Worm (Caenorhabditis elegans) whole organism, L2 larva: Measurements from ENCODE around the gene nlp-48.

Source experiments
- C34F6.9 ChIP-seq: fragments of 150-350 bp; optimal IDR thresholded peaks from 2 replicates; lab custom pipeline; 2014; ENCODE audit warnings: missing biosample characterization, missing genetic modification characterization
- F13H6.1 ChIP-seq: sonication (generic microtip); optimal IDR thresholded peaks from 2 replicates; lab custom pipeline; 2016; ENCODE audit warnings: missing genetic modification characterization, missing compliant biosample characterization
- R02D3.7 ChIP-seq: fragments of 150-350 bp; optimal IDR thresholded peaks from 2 replicates; lab custom pipeline; 2014; ENCODE audit warnings: missing biosample characterization, missing genetic modification characterization
- Y55F3AM.14 ChIP-seq: fragments of 200-800 bp; sonication (Bioruptor generic); optimal IDR thresholded peaks from 2 replicates; lab custom pipeline; 2018; ENCODE audit warnings: mild to moderate bottlenecking, missing genetic modification characterization, missing compliant biosample characterization
- ZK546.5 ChIP-seq: sonication (generic microtip); optimal IDR thresholded peaks from 2 replicates; lab custom pipeline; 2017; ENCODE audit warnings: missing biosample characterization, missing genetic modification characterization
- alr-1 ChIP-seq: fragments of 150-350 bp; optimal IDR thresholded peaks from 2 replicates; lab custom pipeline; 2014; ENCODE audit warnings: missing biosample characterization, missing genetic modification characterization
- aly-2 ChIP-seq: fragments of 150-350 bp; optimal IDR thresholded peaks from 2 replicates; lab custom pipeline; 2014; ENCODE audit warnings: missing biosample characterization, missing genetic modification characterization
- ama-1 ChIP-seq: fragments of 150-350 bp; optimal IDR thresholded peaks from 2 replicates; lab custom pipeline; 2018; ENCODE audit warnings: inconsistent platforms
- ceh-82 ChIP-seq: fragments of 150-350 bp; optimal IDR thresholded peaks from 2 replicates; lab custom pipeline; 2014; ENCODE audit warnings: missing biosample characterization, missing genetic modification characterization
- crh-2 ChIP-seq: sonication (generic microtip); optimal IDR thresholded peaks from 2 replicates; lab custom pipeline; 2017; ENCODE audit warnings: missing biosample characterization, missing genetic modification characterization
- dmd-4 ChIP-seq: sonication (generic microtip); optimal IDR thresholded peaks from 2 replicates; lab custom pipeline; 2017; ENCODE audit warnings: missing biosample characterization, missing genetic modification characterization
- elt-3 ChIP-seq: sonication (generic microtip); optimal IDR thresholded peaks from 2 replicates; lab custom pipeline; 2017; ENCODE audit warnings: missing biosample characterization, missing genetic modification characterization
- fos-1 ChIP-seq: fragments of 150-350 bp; optimal IDR thresholded peaks from 2 replicates; lab custom pipeline; 2014; ENCODE audit warnings: missing biosample characterization, missing genetic modification characterization
- lin-13 ChIP-seq: fragments of 150-350 bp; optimal IDR thresholded peaks from 2 replicates; lab custom pipeline; 2014; ENCODE audit warnings: missing biosample characterization, missing genetic modification reagents, missing genetic modification characterization
- lin-39 ChIP-seq: fragments of 150-350 bp; optimal IDR thresholded peaks from 2 replicates; lab custom pipeline; 2014; ENCODE audit warnings: missing biosample characterization, missing genetic modification reagents, missing genetic modification characterization
- lsy-2 ChIP-seq, 2 experiments: fragments of 150-350 bp in 1 of 2; sonication (generic microtip) in 1 of 2; optimal IDR thresholded peaks; 2 replicates each; lab custom pipeline; 2014 to 2017; ENCODE audit warnings: missing biosample characterization in 2 of 2, missing genetic modification characterization in 2 of 2
- mab-5 ChIP-seq: fragments of 150-350 bp; optimal IDR thresholded peaks from 2 replicates; lab custom pipeline; 2014; ENCODE audit warnings: missing biosample characterization, missing genetic modification characterization
- mbf-1 ChIP-seq: sonication (generic microtip); optimal IDR thresholded peaks from 2 replicates; lab custom pipeline; 2017; ENCODE audit warnings: missing biosample characterization, missing genetic modification characterization
- mdl-1 ChIP-seq, 2 experiments: fragments of 150-350 bp in 1 of 2; sonication (generic microtip) in 1 of 2; optimal IDR thresholded peaks; 2 replicates each; lab custom pipeline; 2017; ENCODE audit warnings: missing biosample characterization in 2 of 2, missing genetic modification characterization in 2 of 2
- nhr-10 ChIP-seq: sonication (generic microtip); optimal IDR thresholded peaks from 2 replicates; lab custom pipeline; 2017; ENCODE audit warnings: missing biosample characterization, missing genetic modification characterization
- nhr-11 ChIP-seq: fragments of 150-350 bp; optimal IDR thresholded peaks from 2 replicates; lab custom pipeline; 2014; ENCODE audit warnings: missing biosample characterization, missing genetic modification characterization
- nhr-12 ChIP-seq: fragments of 150-350 bp; optimal IDR thresholded peaks from 2 replicates; lab custom pipeline; 2014; ENCODE audit warnings: missing biosample characterization, missing genetic modification characterization
- nhr-21 ChIP-seq: fragments of 150-350 bp; optimal IDR thresholded peaks from 2 replicates; lab custom pipeline; 2014; ENCODE audit warnings: missing biosample characterization, missing genetic modification characterization
- nhr-23 ChIP-seq: fragments of 150-350 bp; optimal IDR thresholded peaks from 2 replicates; lab custom pipeline; 2014; ENCODE audit warnings: missing biosample characterization, missing genetic modification reagents, missing genetic modification characterization
- nhr-237 ChIP-seq: fragments of 150-350 bp; optimal IDR thresholded peaks from 2 replicates; lab custom pipeline; 2014; ENCODE audit warnings: missing biosample characterization, missing genetic modification characterization
- nhr-25 ChIP-seq: fragments of 150-350 bp; sonication (generic microtip); optimal IDR thresholded peaks from 3 replicates; lab custom pipeline; 2014; ENCODE audit warnings: missing biosample characterization, missing genetic modification characterization
- nhr-77 ChIP-seq: fragments of 150-350 bp; optimal IDR thresholded peaks from 2 replicates; lab custom pipeline; 2014; ENCODE audit warnings: missing biosample characterization, missing genetic modification characterization
- sem-4 ChIP-seq: fragments of 150-350 bp; optimal IDR thresholded peaks from 2 replicates; lab custom pipeline; 2014; ENCODE audit warnings: missing biosample characterization, missing genetic modification reagents, missing genetic modification characterization
- skn-1 ChIP-seq: sonication (generic microtip); optimal IDR thresholded peaks from 2 replicates; lab custom pipeline; 2017; ENCODE audit warnings: missing biosample characterization, missing genetic modification characterization
- sma-3 ChIP-seq: sonication (generic microtip); optimal IDR thresholded peaks from 2 replicates; lab custom pipeline; 2016; ENCODE audit warnings: missing genetic modification reagents, missing genetic modification characterization, missing compliant biosample characterization
- sma-9 ChIP-seq, 2 experiments: fragments of 150-350 bp in 1 of 2; sonication (generic microtip) in 1 of 2; optimal IDR thresholded peaks; 2 replicates each; lab custom pipeline; 2014 to 2016; ENCODE audit warnings: missing genetic modification characterization in 2 of 2, mild to moderate bottlenecking in 1 of 2, missing biosample characterization in 1 of 2, missing compliant biosample characterization in 1 of 2, missing genetic modification reagents in 1 of 2, moderate library complexity in 1 of 2
- unc-39 ChIP-seq: fragments of 150-350 bp; optimal IDR thresholded peaks from 2 replicates; lab custom pipeline; 2014; ENCODE audit warnings: missing biosample characterization, missing genetic modification characterization
- unc-62 ChIP-seq: fragments of 150-350 bp; optimal IDR thresholded peaks from 2 replicates; lab custom pipeline; 2014; ENCODE audit warnings: missing biosample characterization, missing genetic modification reagents, missing genetic modification characterization
- zag-1 ChIP-seq: fragments of 150-350 bp; optimal IDR thresholded peaks from 2 replicates; lab custom pipeline; 2014; ENCODE audit warnings: missing biosample characterization, missing genetic modification characterization
- ztf-11 ChIP-seq: sonication (generic microtip); optimal IDR thresholded peaks from 2 replicates; lab custom pipeline; 2017; ENCODE audit warnings: missing biosample characterization, missing genetic modification characterization
- ztf-4 ChIP-seq: fragments of 150-350 bp; optimal IDR thresholded peaks from 2 replicates; lab custom pipeline; 2014; ENCODE audit warnings: missing biosample characterization, missing genetic modification characterization

The nlp-48 gene

DNA sequence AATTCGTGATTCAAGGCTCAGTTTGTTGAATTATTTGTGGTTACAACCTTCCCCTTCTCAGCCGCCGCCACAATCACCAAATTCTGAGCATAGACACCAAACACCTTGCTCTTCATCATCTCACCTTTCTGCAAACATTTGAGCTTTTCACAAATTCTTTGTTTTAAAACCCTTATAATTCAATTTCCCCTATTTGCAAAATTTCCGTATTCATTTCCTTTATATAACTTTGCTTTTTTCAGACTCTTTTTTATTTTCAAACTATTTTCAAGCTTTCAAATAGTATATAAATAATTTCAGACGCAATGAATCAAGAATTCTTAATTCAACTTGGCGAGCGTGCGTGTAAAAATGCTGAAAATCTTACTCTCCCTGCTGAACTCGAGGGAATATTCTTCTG lies 17.4 kb downstream of the nlp-48 start, which contains the start of gene tkr-1:
tkr-1 (plus strand) TSS at position 301 of the 400 bp plus-strand sequence.
- no peak for TF ChIP-seq R02D3.7 (tag; lab: Kevin White, UChicago)
- no peak for TF ChIP-seq unc-39
- TF ChIP-seq mdl-1 (tag; optimal IDR thresholded peaks at IDR 0.05; lab: Kevin White, UChicago) = no peak
- no peak for TF ChIP-seq fos-1
- no peak for TF ChIP-seq sma-3 (GFP tag; lab: Kevin White, UChicago)
- no peak for TF ChIP-seq elt-3 (tag; lab: Kevin White, UChicago)
- TF ChIP-seq crh-2 (tag; lab: Kevin White, UChicago) = no peak
- no peak for TF ChIP-seq F13H6.1 (tag; lab: Kevin White, UChicago)
- TF ChIP-seq nhr-25 = no peak
- no peak for TF ChIP-seq aly-2
- no peak for TF ChIP-seq nhr-10 (tag; lab: Kevin White, UChicago)

DNA sequence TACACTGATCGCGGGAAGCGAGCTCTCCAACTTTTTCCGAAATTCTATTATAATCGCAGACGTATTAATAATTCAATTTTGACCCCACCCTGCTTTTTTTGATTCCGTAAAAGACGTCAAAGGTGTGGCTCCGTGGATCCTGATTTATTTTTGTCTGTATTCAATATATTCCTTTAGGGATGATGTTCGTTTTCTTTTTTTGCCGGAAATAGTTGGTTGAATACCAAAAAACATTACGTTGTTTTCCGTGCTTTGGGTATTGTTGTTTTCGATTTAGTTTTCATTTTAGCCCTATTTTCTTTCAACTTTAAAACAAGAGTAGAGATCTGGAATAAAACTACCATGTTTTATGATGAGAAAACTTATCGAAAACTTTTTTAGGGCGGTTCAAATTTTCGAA lies 24.2 kb downstream of the nlp-48 start:
- TF ChIP-seq nhr-21 (tag; lab: Kevin White, UChicago) (no peak), sem-4 (tag; lab: Kevin White, UChicago) (no peak), ztf-4 (no peak), ztf-11 (tag; lab: Kevin White, UChicago) (no peak), nhr-23 (tag; lab: Kevin White, UChicago) (no peak), mab-5 (no peak), R02D3.7 (tag; lab: Kevin White, UChicago) (no peak), dmd-4 (tag; lab: Kevin White, UChicago) (no peak), nhr-12 (tag; lab: Kevin White, UChicago) (no peak), sma-9 (GFP tag; optimal IDR thresholded peaks at IDR 0.05; lab: Kevin White, UChicago) (no peak), sma-9 (tag; optimal IDR thresholded peaks at IDR 0.05; lab: Kevin White, UChicago) (no peak), unc-62 (GFP tag; lab: Kevin White, UChicago) (no peak), ama-1 (lab: Kevin White, UChicago) (no peak), crh-2 (tag; lab: Kevin White, UChicago) (no peak), nhr-11 (tag; lab: Kevin White, UChicago) (no peak), lin-13 (no peak), fos-1 (no peak)
- TF ChIP-seq, all 48 proteins: peak for 0

- TF ChIP-seq lin-13 (no peak), unc-39 (no peak), lsy-2 (tag; optimal IDR thresholded peaks at IDR 0.05; lab: Kevin White, UChicago) (no peak), alr-1 (tag; lab: Kevin White, UChicago) (no peak), skn-1 (tag; lab: Kevin White, UChicago) (no peak), F13H6.1 (tag; lab: Kevin White, UChicago) (no peak), lin-39 (tag; lab: Kevin White, UChicago) (no peak), ZK546.5 (no peak), sma-3 (GFP tag; lab: Kevin White, UChicago) (no peak), nhr-21 (tag; lab: Kevin White, UChicago) (no peak)
These were observed 27.2 kb downstream of the nlp-48 start for ce11 chrIII:9373779-9374178.

ce11 chrIII:9366971-9367370 lies 34.0 kb downstream of the nlp-48 start, which contains the start of gene crn-6:
crn-6 (plus strand) TSS chrIII:9367271.
- no peak for TF ChIP-seq crh-2 (tag; lab: Kevin White, UChicago)
- TF ChIP-seq ceh-82 = no peak
- TF ChIP-seq nhr-237 (tag; lab: Kevin White, UChicago) = no peak
- TF ChIP-seq nhr-23 (tag; lab: Kevin White, UChicago) = no peak
- TF ChIP-seq dmd-4 (tag; lab: Kevin White, UChicago) = no peak
- no peak for TF ChIP-seq sma-3 (GFP tag; lab: Kevin White, UChicago)
- TF ChIP-seq nhr-77 (tag; lab: Kevin White, UChicago) = no peak
- no peak for TF ChIP-seq mbf-1 (tag; lab: Kevin White, UChicago)
- TF ChIP-seq mab-5 = no peak
- no peak for TF ChIP-seq skn-1 (tag; lab: Kevin White, UChicago)
- no peak for TF ChIP-seq nhr-10 (tag; lab: Kevin White, UChicago)
- TF ChIP-seq lsy-2 (tag; optimal IDR thresholded peaks at IDR 0.05; lab: Kevin White, UChicago) = no peak

DNA sequence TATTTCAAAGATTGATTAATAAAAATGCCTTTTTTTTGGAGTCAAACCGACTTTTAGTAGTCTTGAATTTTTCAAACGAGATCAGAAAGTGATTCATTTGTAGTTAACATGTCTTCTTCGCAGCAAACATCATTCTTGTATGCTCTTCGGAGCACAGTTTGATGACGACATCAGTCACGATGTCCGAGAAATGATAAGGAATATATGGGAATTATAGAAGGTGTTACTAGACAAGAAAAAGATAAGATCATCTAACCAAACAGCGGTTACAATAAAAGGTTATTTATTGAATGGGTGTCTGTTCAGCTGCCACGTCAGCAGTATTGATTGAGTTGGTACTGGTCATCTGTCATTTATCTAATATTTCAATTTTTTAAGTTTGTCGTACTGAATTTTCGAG lies 34.6 kb downstream of the nlp-48 start:
- no peak for TF ChIP-seq R02D3.7 (tag; lab: Kevin White, UChicago)
- no peak for TF ChIP-seq crh-2 (tag; lab: Kevin White, UChicago)
- no peak for TF ChIP-seq Y55F3AM.14
- no peak for TF ChIP-seq nhr-237 (tag; lab: Kevin White, UChicago)
- TF ChIP-seq C34F6.9 (tag; lab: Kevin White, UChicago) = no peak
- no peak for TF ChIP-seq lin-39 (tag; lab: Kevin White, UChicago)
- TF ChIP-seq nhr-77 (tag; lab: Kevin White, UChicago) = no peak
- no peak for TF ChIP-seq aly-2
- no peak for TF ChIP-seq lin-13
- no peak for TF ChIP-seq zag-1
